Worm (Caenorhabditis elegans): ENCODE measurements around the gene nhr-25.

nhr-25 gene

DNA sequence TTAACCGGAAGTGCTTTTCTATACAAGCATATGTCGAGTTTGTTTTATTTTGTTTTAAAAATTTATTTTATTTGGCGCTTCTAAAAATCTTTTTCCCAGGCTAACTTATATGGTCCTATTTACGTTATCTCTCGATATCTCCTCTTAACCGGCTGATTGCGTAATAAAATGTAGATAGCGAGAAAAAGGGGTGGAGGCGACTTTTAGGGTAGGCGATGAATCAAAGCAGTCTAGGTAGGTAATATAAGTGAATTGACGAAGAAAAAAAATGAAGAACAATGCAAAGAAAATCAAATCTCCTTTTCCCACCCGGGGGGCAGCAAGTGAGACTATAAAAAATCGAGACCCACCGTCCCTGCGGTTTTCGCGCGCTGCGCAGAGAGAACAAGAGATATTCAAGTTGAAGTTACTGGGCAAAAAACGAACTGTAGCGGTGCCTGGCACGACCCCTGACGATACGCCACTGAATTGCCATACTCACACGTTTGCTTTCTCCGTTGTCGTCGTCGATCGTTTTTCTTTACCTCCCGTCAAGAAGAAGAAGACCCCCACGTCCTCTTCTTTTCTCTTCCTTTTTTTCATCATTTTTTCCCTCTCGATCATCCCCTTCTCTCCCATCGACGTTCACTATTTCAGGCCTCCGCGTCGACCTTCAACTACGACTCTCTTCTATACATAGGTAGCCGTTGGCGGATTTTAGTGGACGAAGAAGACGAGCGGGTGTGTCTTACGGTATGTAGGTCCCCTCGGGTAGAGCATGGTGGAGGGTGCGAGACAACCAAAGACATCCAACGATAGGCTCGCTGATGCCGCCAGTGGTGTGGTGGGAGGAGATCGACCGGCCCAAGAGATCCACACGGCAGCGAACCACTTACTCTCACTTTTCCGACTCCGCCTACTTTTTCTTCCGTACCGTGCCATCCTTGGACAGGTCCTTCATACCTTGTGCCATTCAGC is at the start of gene nhr-25:
Gene nhr-25, plus strand, starts transcription at position 637 of the 957 bp plus-strand sequence.
- no peak for TF ChIP-seq ceh-18 (tag; optimal IDR thresholded peaks at IDR 0.05)
- no peak for TF ChIP-seq pha-4 (tag; optimal IDR thresholded peaks at IDR 0.05)
- no peak for TF ChIP-seq pqm-1 (tag; optimal IDR thresholded peaks at IDR 0.05)
- peak; percentile 62 for TF ChIP-seq elt-2 (tag; optimal IDR thresholded peaks at IDR 0.05)
- no peak for TF ChIP-seq nhr-232 (tag; optimal IDR thresholded peaks at IDR 0.05)
- TF ChIP-seq C08G9.2 (tag; optimal IDR thresholded peaks at IDR 0.05): no peak
- TF ChIP-seq ceh-31 (tag; optimal IDR thresholded peaks at IDR 0.05): peak; percentile 17
- no peak for TF ChIP-seq unc-55 (GFP tag; optimal IDR thresholded peaks at IDR 0.05)
- no peak for TF ChIP-seq madf-2 (tag; optimal IDR thresholded peaks at IDR 0.05)

DNA sequence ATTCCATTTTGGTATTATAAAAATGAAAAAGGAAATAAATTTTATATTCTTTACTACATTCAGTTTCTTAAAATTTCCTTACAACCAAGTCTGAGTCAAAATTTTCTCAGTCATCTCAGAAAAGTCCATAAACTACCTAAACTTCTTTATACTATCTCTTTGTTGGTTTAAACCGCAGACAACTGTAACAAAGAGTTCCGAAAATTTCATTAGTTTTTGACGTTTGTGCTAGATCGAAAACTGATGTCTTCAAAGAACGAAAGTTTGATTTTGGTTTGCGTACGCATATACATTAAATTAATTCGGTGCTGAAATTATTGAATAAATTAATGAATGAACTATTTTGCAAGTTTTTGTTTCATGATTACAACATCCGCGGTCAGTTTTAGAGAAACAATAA is 49.4 kb upstream of the nhr-25 start:
- no peak for TF ChIP-seq ztf-16 (tag; optimal IDR thresholded peaks at IDR 0.05)
- no peak for TF ChIP-seq pag-3 (tag; optimal IDR thresholded peaks at IDR 0.05; ENCODE audit: borderline replicate concordance)
- TF ChIP-seq nhr-11 (tag; optimal IDR thresholded peaks at IDR 0.05): no peak
- no peak for TF ChIP-seq ceh-6 (GFP tag; optimal IDR thresholded peaks at IDR 0.05)
- no peak for TF ChIP-seq ceh-14 (tag; optimal IDR thresholded peaks at IDR 0.05)
- no peak for TF ChIP-seq pat-9 (tag; optimal IDR thresholded peaks at IDR 0.05)
- TF ChIP-seq sox-4 (tag; optimal IDR thresholded peaks at IDR 0.05): no peak
- TF ChIP-seq tbx-2 (tag; optimal IDR thresholded peaks at IDR 0.05): no peak
- no peak for TF ChIP-seq elt-4 (tag; optimal IDR thresholded peaks at IDR 0.05)

DNA sequence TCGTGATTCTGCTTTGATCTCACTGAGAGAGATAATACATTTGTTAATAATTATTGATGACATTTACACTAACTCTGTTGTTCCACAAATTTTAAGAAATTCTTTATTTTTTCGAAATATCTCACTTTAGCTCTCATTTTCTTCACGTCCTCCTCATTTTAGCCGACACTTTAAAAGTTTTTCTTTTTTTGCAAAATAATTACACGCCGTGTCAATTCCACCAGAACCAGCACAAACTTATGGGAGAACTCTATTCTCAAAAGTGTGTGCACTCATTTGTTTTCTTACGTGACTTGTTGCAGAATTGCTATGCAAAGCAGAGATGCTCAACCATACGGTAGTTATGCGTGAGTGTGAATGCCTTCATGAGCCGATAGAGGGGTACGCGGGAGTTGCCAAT is 43.1 kb upstream of the nhr-25 start, which contains the start of gene frpr-2:
Gene frpr-2, plus strand, starts transcription at position 301 of the 400 bp plus-strand sequence.
- TF ChIP-seq eyg-1 (tag; optimal IDR thresholded peaks at IDR 0.05): no peak
- no peak for TF ChIP-seq hlh-13 (GFP tag; optimal IDR thresholded peaks at IDR 0.05)
- TF ChIP-seq pax-1 (tag; optimal IDR thresholded peaks at IDR 0.05): no peak
- no peak for TF ChIP-seq ama-1 (optimal IDR thresholded peaks at IDR 0.05)
- no peak for TF ChIP-seq elt-2 (tag; optimal IDR thresholded peaks at IDR 0.05)
- TF ChIP-seq lin-11 (tag; optimal IDR thresholded peaks at IDR 0.05): no peak
- no peak for TF ChIP-seq ahr-1 (tag; optimal IDR thresholded peaks at IDR 0.05)
- TF ChIP-seq ets-4 (tag; optimal IDR thresholded peaks at IDR 0.05): no peak
- TF ChIP-seq npax-4 (tag; optimal IDR thresholded peaks at IDR 0.05): no peak
- no peak for TF ChIP-seq T23F11.4 (GFP tag; optimal IDR thresholded peaks at IDR 0.05)
- TF ChIP-seq lim-6 (tag; optimal IDR thresholded peaks at IDR 0.05): no peak
- TF ChIP-seq ceh-9 (tag; optimal IDR thresholded peaks at IDR 0.05): no peak
- TF ChIP-seq ceh-6 (GFP tag; optimal IDR thresholded peaks at IDR 0.05): no peak
- TF ChIP-seq fkh-6 (tag; optimal IDR thresholded peaks at IDR 0.05): no peak
- no peak for TF ChIP-seq unc-55 (GFP tag; optimal IDR thresholded peaks at IDR 0.05)
- TF ChIP-seq dmd-4 (tag; optimal IDR thresholded peaks at IDR 0.05; ENCODE audit: borderline replicate concordance): no peak

DNA sequence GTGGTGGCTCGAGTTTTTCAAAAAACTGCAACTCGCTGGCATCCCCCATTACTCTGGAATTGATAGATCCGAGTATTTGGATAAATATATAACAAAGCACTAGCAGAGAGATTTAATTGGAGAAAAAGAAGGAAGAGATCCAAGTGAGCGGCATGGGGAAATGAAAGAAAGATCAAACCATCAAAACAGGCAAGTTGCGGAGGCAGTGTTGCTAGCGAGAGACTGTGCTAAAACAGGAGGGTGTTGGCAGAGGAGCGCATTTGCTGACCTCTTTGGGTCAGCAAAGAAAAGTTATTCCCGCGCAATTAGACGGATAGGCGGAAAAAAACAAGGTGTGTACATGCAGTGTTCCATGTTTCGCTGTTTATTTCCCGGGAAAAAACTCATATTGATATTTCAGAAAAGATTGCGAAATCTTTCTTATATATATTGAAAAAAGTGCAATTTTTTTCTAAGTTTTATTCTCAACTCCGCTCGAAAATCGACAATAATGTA is 32.7 kb upstream of the nhr-25 start, which contains the start of gene ppk-3:
Gene ppk-3, minus strand, starts transcription at position 51 of the 495 bp plus-strand sequence.
- TF ChIP-seq sdc-2 (tag; optimal IDR thresholded peaks at IDR 0.05): peak; percentile 69
- TF ChIP-seq che-1 (tag; optimal IDR thresholded peaks at IDR 0.05): no peak
- TF ChIP-seq F13H6.1 (tag; optimal IDR thresholded peaks at IDR 0.05): no peak
- TF ChIP-seq gmeb-2 (tag; optimal IDR thresholded peaks at IDR 0.05): no peak
- TF ChIP-seq ceh-18 (tag; optimal IDR thresholded peaks at IDR 0.05): peak; percentile 55
- no peak for TF ChIP-seq elt-4 (tag; optimal IDR thresholded peaks at IDR 0.05)
- TF ChIP-seq ama-1 (optimal IDR thresholded peaks at IDR 0.05): no peak
- no peak for TF ChIP-seq ttx-3 (tag; optimal IDR thresholded peaks at IDR 0.05)
- no peak for TF ChIP-seq dmd-4 (tag; optimal IDR thresholded peaks at IDR 0.05; ENCODE audit: borderline replicate concordance)
- TF ChIP-seq ets-4 (tag; optimal IDR thresholded peaks at IDR 0.05): no peak
- peak; percentile 55 for TF ChIP-seq tbx-2 (tag; optimal IDR thresholded peaks at IDR 0.05)
- TF ChIP-seq ceh-6 (GFP tag; optimal IDR thresholded peaks at IDR 0.05): no peak
- TF ChIP-seq rnt-1 (tag; optimal IDR thresholded peaks at IDR 0.05): peak; percentile 3
- no peak for TF ChIP-seq elt-2 (tag; optimal IDR thresholded peaks at IDR 0.05)
- peak; percentile 33 for TF ChIP-seq pros-1 (tag; optimal IDR thresholded peaks at IDR 0.05)
- no peak for TF ChIP-seq hlh-8 (tag; optimal IDR thresholded peaks at IDR 0.05)
- TF ChIP-seq K02D7.2 (tag; optimal IDR thresholded peaks at IDR 0.05): no peak
- TF ChIP-seq lim-6 (tag; optimal IDR thresholded peaks at IDR 0.05): no peak
- no peak for TF ChIP-seq ceh-45 (GFP tag; IDR thresholded peaks at IDR 0.05)
- TF ChIP-seq dve-1 (tag; optimal IDR thresholded peaks at IDR 0.05): peak; percentile 45
- TF ChIP-seq ceh-34 (tag; optimal IDR thresholded peaks at IDR 0.05): peak; percentile 16
- no peak for TF ChIP-seq C38D4.7 (GFP tag; optimal IDR thresholded peaks at IDR 0.05)
- no peak for TF ChIP-seq madf-2 (tag; optimal IDR thresholded peaks at IDR 0.05)
- TF ChIP-seq C08G9.2 (tag; optimal IDR thresholded peaks at IDR 0.05): no peak
- TF ChIP-seq ztf-16 (tag; optimal IDR thresholded peaks at IDR 0.05): no peak
- TF ChIP-seq Y22D7AL.16 (tag; optimal IDR thresholded peaks at IDR 0.05): no peak
